Fruit fly (Drosophila melanogaster): Measurements from ENCODE around the gene Apc.

Gene Apc

DNA sequence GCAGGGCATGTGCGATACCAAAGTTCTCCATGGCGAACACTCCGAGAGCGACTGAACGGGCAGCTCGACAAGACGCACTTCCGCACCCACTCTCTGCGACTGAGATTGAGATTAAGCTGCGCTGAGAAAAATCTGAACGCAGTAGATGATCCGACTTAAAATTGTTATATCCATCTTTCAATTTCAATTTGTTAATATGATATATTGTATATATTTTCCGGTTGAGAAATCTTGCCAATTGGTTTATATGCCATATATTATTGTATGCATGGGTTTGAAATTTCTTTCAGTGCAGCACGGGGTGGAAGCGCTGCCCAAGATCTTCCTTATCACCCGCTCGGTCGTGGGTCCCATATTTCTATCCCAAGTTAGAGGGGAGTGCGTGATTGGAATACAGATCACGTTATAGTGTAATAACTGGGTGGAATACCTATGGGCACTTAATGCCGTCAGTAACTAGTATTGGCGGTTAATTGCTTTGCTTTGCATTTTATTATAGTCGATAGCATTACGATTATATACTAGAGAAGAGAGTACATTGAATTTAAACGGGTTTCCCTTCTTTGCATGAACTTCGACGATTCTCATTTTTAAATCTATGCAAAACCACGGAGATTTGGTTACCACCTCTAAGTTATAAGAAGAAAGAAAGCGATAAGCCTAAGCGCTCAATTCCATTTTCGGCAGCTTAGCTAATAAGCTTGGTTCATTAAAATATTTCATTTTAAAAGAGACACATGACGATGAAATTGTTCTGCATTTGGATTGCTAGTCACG is 35.7 kb upstream of the Apc start, which contains the start of the genes Nepl19 and Nepl20 (continued):
- TF ChIP-seq CG12155 (GFP tag; optimal IDR thresholded peaks at IDR 0.05) (peak; percentile 76), sim (GFP tag; IDR thresholded peaks at IDR 0.05) (peak; percentile 58), CG11247 (GFP tag; IDR thresholded peaks at IDR 0.05) (peak; percentile 71), CG30431 (GFP tag; optimal IDR thresholded peaks at IDR 0.05) (peak; percentile 70), CG12769 (tag; optimal IDR thresholded peaks at IDR 0.05) (no peak), bigmax (GFP tag; optimal IDR thresholded peaks at IDR 0.05) (no peak), CG17802 (tag; optimal IDR thresholded peaks at IDR 0.05) (peak; percentile 24), prd (optimal IDR thresholded peaks at IDR 0.05) (no peak), prd (GFP tag; IDR thresholded peaks at IDR 0.05) (peak; percentile 88), zen (tag; optimal IDR thresholded peaks at IDR 0.05) (peak; percentile 60), CG1647 (GFP tag; optimal IDR thresholded peaks at IDR 0.05) (peak; percentile 38), E2f2 (GFP tag; IDR thresholded peaks at IDR 0.05) (peak; percentile 60), wor (GFP tag; IDR thresholded peaks at IDR 0.05) (peak; percentile 56), sug (tag; optimal IDR thresholded peaks at IDR 0.05) (peak; percentile 56), ato (GFP tag; IDR thresholded peaks at IDR 0.05; ENCODE audit: partially characterized antibody) (no peak), Sin3A (optimal IDR thresholded peaks at IDR 0.05) (no peak), nerfin-1 (tag; optimal IDR thresholded peaks at IDR 0.05) (peak; percentile 60), hbn (GFP tag; IDR thresholded peaks at IDR 0.05; ENCODE audit: partially characterized antibody) (no peak), Sox100B (GFP tag; optimal IDR thresholded peaks at IDR 0.05) (peak; percentile 58), pho (GFP tag; optimal IDR thresholded peaks at IDR 0.05) (peak; percentile 34), HmgD (GFP tag; optimal IDR thresholded peaks at IDR 0.05) (no peak)

DNA sequence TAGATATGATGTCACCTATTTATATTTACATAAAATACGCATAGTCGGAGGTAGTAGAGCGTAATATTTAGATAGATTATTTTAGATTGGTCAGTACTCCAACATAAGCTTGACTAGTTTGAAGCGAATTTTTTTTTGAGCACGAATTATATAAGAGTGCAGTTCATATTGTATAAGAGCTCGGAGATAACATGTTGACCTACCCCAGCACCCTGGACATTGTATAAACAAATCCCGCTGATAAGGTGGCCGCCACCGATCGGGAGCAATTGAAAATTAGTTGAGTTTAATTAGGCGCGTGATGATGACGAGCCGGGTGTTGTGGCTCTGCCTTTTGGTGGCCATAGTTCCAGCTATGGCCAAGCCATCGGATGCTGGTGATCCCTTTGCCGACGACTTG is 30.8 kb upstream of the Apc start, which contains the start of gene Nepl18:
Gene Nepl18 (plus strand): TSS at position 277 of the 400 bp plus-strand sequence.
- TF ChIP-seq Pdp1 (GFP tag; optimal IDR thresholded peaks at IDR 0.05) = peak in 1 of 2 experiments; percentile 94
- no peak for TF ChIP-seq chm (GFP tag; IDR thresholded peaks at IDR 0.05)
- TF ChIP-seq ham (GFP tag; IDR thresholded peaks at IDR 0.05) = no peak
- TF ChIP-seq Nf-YA (GFP tag; IDR thresholded peaks at IDR 0.05) = no peak
- no peak for TF ChIP-seq CG10431 (GFP tag; optimal IDR thresholded peaks at IDR 0.05)
- no peak for TF ChIP-seq Dfd (GFP tag; optimal IDR thresholded peaks at IDR 0.05)
- TF ChIP-seq CkIIα-i1 (GFP tag; IDR thresholded peaks at IDR 0.05) = no peak

DNA sequence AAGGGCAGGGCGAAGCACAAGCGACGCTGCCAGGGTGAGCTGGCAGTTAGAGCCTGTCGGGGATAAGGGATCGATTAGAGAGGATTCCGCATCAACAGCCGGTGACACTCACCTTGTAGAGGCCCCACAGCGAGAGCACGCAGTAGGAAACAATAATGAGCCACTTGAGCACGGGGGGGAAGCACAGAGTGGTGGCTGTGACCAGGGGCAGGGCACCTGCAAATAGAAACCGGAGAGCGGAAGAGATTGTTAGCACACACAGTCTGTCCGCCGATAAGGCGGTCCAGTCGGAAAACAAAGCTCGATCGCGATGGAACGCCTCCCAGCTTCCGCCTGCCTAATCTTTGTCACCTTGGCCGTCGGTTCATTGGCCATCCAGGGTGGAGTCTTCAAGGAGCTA is 28.1 kb upstream of the Apc start, which contains the start of gene Nepl17:
Gene Nepl17 (plus strand): TSS at position 301 of the 400 bp plus-strand sequence.
- TF ChIP-seq stwl (tag; optimal IDR thresholded peaks at IDR 0.05) (no peak), Med (GFP tag) (peak; percentile 45), crol (GFP tag; IDR thresholded peaks at IDR 0.05) (peak; percentile 26; the same call in 1 of the 2 replicates), Optix (GFP tag; IDR thresholded peaks at IDR 0.05) (0 out of 3 replicates have a peak, but pooled peaks have one; percentile 5), CG8359 (GFP tag; optimal IDR thresholded peaks at IDR 0.05; ENCODE audit: borderline replicate concordance) (no peak)

DNA sequence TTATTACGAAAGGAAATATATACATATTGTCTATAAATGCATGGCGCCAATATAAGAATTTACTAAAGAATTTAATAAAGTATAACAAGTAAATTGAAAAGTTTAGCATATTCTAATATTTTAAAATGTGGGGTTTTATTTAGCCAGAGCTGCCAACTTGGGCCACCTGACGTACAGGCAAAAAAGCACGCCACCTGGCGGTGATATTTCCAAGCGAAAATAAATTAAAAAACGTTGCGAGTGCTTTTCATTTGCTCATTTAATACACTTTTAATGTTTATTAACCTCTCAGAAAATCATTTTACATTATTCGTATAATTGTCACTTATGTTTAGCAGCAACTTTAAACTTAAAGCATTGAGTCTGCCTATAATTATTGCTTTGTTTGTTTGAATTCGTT is 25.8 kb upstream of the Apc start:
- TF ChIP-seq stwl (tag; optimal IDR thresholded peaks at IDR 0.05) (peak; percentile 71), trem (tag; optimal IDR thresholded peaks at IDR 0.05) (peak; percentile 93), gcm2 (GFP tag; optimal IDR thresholded peaks at IDR 0.05) (no peak), Med (GFP tag) (peak; percentile 24), Dip2 (GFP tag; IDR thresholded peaks at IDR 0.05) (peak; percentile 83), HLH54F (GFP tag; optimal IDR thresholded peaks at IDR 0.05) (no peak), CG3847 (GFP tag; IDR thresholded peaks at IDR 0.05) (no peak), CTCF (GFP tag; optimal IDR thresholded peaks at IDR 0.05) (peak; percentile 89), pum (GFP tag; optimal IDR thresholded peaks at IDR 0.05) (no peak), CG17328 (GFP tag; IDR thresholded peaks at IDR 0.05) (no peak)
